Fruit fly (Drosophila melanogaster): ENCODE measurements around the gene Dyrk2.
A peak's percentile ranks its signal among the peaks of the same experiment; 100 is the strongest.

The Dyrk2 gene

DNA sequence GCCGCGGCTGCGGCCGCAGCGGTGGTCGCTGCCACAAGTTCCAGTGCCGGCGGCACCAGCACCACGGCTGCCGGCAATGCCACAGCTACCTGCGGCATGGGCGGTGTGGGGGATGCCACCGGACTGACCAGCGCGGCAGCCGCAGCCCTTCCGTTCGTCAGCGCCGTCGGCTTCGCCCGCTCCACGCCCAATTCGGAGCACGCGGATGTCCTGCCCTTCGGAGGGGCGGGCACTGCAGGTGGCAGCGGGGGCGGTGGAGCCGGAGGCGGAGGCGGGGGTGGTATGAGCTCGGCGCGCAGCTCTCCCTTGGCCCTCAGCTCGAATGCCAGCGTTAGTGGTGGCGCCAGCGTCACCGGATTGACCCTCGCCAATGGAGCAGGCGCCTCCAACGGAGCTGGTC is 75.9 kb downstream of the Dyrk2 start:
- no peak for TF ChIP-seq Snoo (tag; optimal IDR thresholded peaks at IDR 0.05)
- no peak for TF ChIP-seq CG15710 (tag; optimal IDR thresholded peaks at IDR 0.05)
- no peak for TF ChIP-seq CG17806 (tag; optimal IDR thresholded peaks at IDR 0.05)

DNA sequence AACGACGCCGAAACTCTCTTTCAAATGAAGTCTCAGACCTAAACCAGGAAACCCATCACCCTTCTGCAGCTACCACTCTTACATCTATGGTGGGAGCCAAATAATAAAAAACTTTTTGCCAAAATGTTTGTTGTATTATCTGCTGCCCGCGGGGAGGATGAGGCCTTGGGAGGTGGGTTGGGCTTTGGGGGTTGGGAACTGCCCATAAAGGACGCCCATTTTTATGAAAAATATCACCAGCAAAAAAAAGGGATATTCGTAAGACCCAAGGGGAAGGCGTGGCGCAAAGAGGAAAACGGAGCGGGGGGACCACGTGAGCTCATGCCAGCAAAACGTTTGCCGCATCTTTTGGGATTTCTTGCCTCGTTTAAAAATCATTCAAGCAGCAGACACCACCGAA is 87.6 kb downstream of the Dyrk2 start:
- TF ChIP-seq CG34367 (tag; optimal IDR thresholded peaks at IDR 0.05) = no peak
- TF ChIP-seq CG8159 (tag; optimal IDR thresholded peaks at IDR 0.05) = no peak
- TF ChIP-seq rn (GFP tag; IDR thresholded peaks at IDR 0.05) = no peak
- no peak for TF ChIP-seq D1 (tag; optimal IDR thresholded peaks at IDR 0.05)
- no peak for TF ChIP-seq CG10348 (GFP tag; IDR thresholded peaks at IDR 0.05)
- no peak for TF ChIP-seq CG9948 (tag; optimal IDR thresholded peaks at IDR 0.05)
- no peak for TF ChIP-seq CG14655 (GFP tag; optimal IDR thresholded peaks at IDR 0.05)
- TF ChIP-seq CG32121 (GFP tag; IDR thresholded peaks at IDR 0.05) = no peak
- no peak for TF ChIP-seq Snoo (tag; optimal IDR thresholded peaks at IDR 0.05)
- no peak for TF ChIP-seq EcR (GFP tag; optimal IDR thresholded peaks at IDR 0.05)
- no peak for TF ChIP-seq CG15710 (tag; optimal IDR thresholded peaks at IDR 0.05)
- no peak for TF ChIP-seq CG12605 (GFP tag; IDR thresholded peaks at IDR 0.05)

DNA sequence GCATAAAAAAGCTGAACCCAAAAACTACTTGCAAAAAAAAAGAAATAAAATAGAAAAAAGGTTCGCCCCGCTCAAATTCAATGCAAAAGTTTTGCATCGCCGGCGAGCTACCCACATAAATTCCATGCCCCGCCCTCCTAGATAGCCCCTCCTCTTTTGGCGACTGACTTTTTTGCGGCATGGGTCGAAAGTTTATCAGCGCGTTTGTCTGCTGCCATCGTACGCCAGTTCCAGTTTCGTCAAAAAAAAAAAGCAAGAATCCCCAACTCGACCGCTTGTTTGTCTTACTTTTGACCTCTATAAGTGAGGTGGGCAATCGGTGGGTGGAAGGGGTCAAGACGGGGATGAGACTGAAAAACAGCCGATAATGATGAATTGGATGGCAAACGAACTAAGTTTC is 91.1 kb downstream of the Dyrk2 start:
- TF ChIP-seq Ets98B (GFP tag; IDR thresholded peaks at IDR 0.05) (no peak), CG10348 (GFP tag; IDR thresholded peaks at IDR 0.05) (no peak), CG15710 (tag; optimal IDR thresholded peaks at IDR 0.05) (no peak), Pif1A (GFP tag; optimal IDR thresholded peaks at IDR 0.05) (no peak), CG17806 (tag; optimal IDR thresholded peaks at IDR 0.05) (no peak)

DNA sequence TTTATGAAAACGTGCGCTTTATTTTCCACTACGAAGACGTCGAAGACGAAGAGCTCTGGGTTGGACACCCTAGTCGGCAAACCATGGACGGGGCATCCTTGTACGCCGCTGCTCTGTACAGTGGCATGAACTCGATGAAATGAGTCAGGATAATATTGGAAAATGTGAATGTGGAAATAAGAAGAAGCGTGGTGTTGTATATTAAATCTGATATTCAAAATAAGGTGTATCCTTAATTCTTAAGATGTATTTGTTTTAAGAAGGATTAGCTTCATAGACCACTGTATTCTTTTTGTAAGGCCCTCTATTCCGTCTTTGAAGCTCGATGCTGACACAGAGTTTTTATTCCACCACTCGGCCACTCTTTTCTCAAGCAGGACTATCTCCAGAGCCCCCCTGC is 92.7 kb downstream of the Dyrk2 start:
- TF ChIP-seq CG8301 (tag; optimal IDR thresholded peaks at IDR 0.05) (peak; percentile 37), CG12605 (GFP tag; IDR thresholded peaks at IDR 0.05) (0 out of 2 replicates have a peak, but pooled peaks have one; percentile 21), CG34367 (tag; optimal IDR thresholded peaks at IDR 0.05) (peak; percentile 33), CG13204 (GFP tag; optimal IDR thresholded peaks at IDR 0.05) (no peak), CG8159 (tag; optimal IDR thresholded peaks at IDR 0.05) (peak; percentile 30), Ets98B (GFP tag; IDR thresholded peaks at IDR 0.05) (no peak), CG4496 (GFP tag; IDR thresholded peaks at IDR 0.05) (peak; percentile 27; the same call in 1 of the 3 replicates), CG32121 (GFP tag; IDR thresholded peaks at IDR 0.05) (no peak), CG9948 (tag; optimal IDR thresholded peaks at IDR 0.05) (peak; percentile 25), CG14655 (GFP tag; optimal IDR thresholded peaks at IDR 0.05) (peak; percentile 36), CG15710 (tag; optimal IDR thresholded peaks at IDR 0.05) (peak; percentile 50), CG17806 (tag; optimal IDR thresholded peaks at IDR 0.05) (peak; percentile 14), Pif1B (GFP tag; optimal IDR thresholded peaks at IDR 0.05) (no peak)

DNA sequence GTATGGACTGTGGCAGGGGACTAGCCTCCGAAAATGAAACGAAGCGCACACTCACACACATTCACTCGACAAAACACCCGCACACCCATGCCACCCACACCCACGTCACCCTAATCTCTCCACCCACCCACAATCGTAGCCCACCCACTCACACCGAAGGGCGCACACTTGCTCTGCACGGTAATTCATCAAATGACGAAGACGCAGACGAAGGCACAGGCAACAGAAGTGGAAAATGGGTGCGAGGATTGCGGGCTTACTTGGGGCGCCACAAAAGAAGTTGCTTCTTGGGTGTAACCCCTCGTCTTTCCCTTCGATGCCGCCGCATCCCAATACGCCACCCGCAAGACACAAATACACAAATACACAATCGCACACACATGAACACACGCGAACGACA is 97.7 kb downstream of the Dyrk2 start:
- no peak for TF ChIP-seq CG13204 (GFP tag; optimal IDR thresholded peaks at IDR 0.05)
- TF ChIP-seq gl (tag; optimal IDR thresholded peaks at IDR 0.05) = no peak
- no peak for TF ChIP-seq CG14655 (GFP tag; optimal IDR thresholded peaks at IDR 0.05)
- no peak for TF ChIP-seq Ets98B (GFP tag; IDR thresholded peaks at IDR 0.05)
- no peak for TF ChIP-seq CG34367 (tag; optimal IDR thresholded peaks at IDR 0.05)
- TF ChIP-seq Snoo (tag; optimal IDR thresholded peaks at IDR 0.05) = no peak
- TF ChIP-seq D1 (tag; optimal IDR thresholded peaks at IDR 0.05) = no peak
- TF ChIP-seq fd96Ca (GFP tag; IDR thresholded peaks at IDR 0.05) = no peak
- TF ChIP-seq CG32121 (GFP tag; IDR thresholded peaks at IDR 0.05) = no peak
- no peak for TF ChIP-seq CG8301 (tag; optimal IDR thresholded peaks at IDR 0.05)
- no peak for TF ChIP-seq Pif1A (GFP tag; optimal IDR thresholded peaks at IDR 0.05)
- TF ChIP-seq CG17806 (tag; optimal IDR thresholded peaks at IDR 0.05) = no peak
- TF ChIP-seq CG9948 (tag; optimal IDR thresholded peaks at IDR 0.05) = no peak
- TF ChIP-seq CG4496 (GFP tag; IDR thresholded peaks at IDR 0.05) = no peak

Data from whole organism, pupa.